Worm (Caenorhabditis elegans): ENCODE measurements around the gene T22G5.3.
A peak's percentile ranks its signal among the peaks of the same experiment; 100 is the strongest.

The T22G5.3 gene

ce11 chrV:13878226-13878625 lies 2.5 kb upstream of the T22G5.3 start (continued):
- TF ChIP-seq F37D6.2 (tag; optimal IDR thresholded peaks at IDR 0.05) (no peak), snpc-4 (tag; optimal IDR thresholded peaks at IDR 0.05) (no peak), lin-29 (GFP tag; IDR thresholded peaks at IDR 0.05) (no peak), dmd-6 (GFP tag; IDR thresholded peaks at IDR 0.05) (peak; percentile 82), ceh-62 (tag; optimal IDR thresholded peaks at IDR 0.05) (no peak), lin-13 (GFP tag; optimal IDR thresholded peaks at IDR 0.05) (peak; percentile 7), nhr-48 (tag; optimal IDR thresholded peaks at IDR 0.05) (peak; percentile 28), egl-43 (GFP tag; IDR thresholded peaks at IDR 0.05) (no peak), attf-4 (tag; optimal IDR thresholded peaks at IDR 0.05) (no peak)

- no peak for TF ChIP-seq snpc-1.2 (GFP tag; IDR thresholded peaks at IDR 0.05)
- no peak for TF ChIP-seq ZK337.2 (GFP tag; IDR thresholded peaks at IDR 0.05)
- no peak for TF ChIP-seq ctbp-1 (GFP tag; IDR thresholded peaks at IDR 0.05)
- no peak for TF ChIP-seq D1046.2 (GFP tag; IDR thresholded peaks at IDR 0.05)
- TF ChIP-seq zag-1 (tag; optimal IDR thresholded peaks at IDR 0.05): no peak
- TF ChIP-seq madf-9 (GFP tag; conservative IDR thresholded peaks at IDR 0.05): no peak
- TF ChIP-seq ztf-7 (tag; optimal IDR thresholded peaks at IDR 0.05): no peak
- TF ChIP-seq mxl-3 (GFP tag; optimal IDR thresholded peaks at IDR 0.05): no peak
- TF ChIP-seq fkh-10 (GFP tag; optimal IDR thresholded peaks at IDR 0.05): no peak
- no peak for TF ChIP-seq hmg-1.1 (GFP tag; IDR thresholded peaks at IDR 0.05)
- TF ChIP-seq attf-4 (tag; optimal IDR thresholded peaks at IDR 0.05): no peak
- TF ChIP-seq lin-38 (GFP tag; IDR thresholded peaks at IDR 0.05): no peak
- TF ChIP-seq nhr-11 (tag; optimal IDR thresholded peaks at IDR 0.05): no peak
- TF ChIP-seq saeg-2 (GFP tag; IDR thresholded peaks at IDR 0.05): no peak
- no peak for TF ChIP-seq aly-2 (tag; optimal IDR thresholded peaks at IDR 0.05)
- TF ChIP-seq nhr-6 (tag; optimal IDR thresholded peaks at IDR 0.05): peak; percentile 31
- TF ChIP-seq egl-27 (tag; optimal IDR thresholded peaks at IDR 0.05): no peak
- no peak for TF ChIP-seq unc-39 (tag; optimal IDR thresholded peaks at IDR 0.05)
- no peak for TF ChIP-seq lsy-2 (tag; optimal IDR thresholded peaks at IDR 0.05)
- TF ChIP-seq cey-2 (tag; optimal IDR thresholded peaks at IDR 0.05; ENCODE audit: borderline replicate concordance, insufficient read depth): no peak
- TF ChIP-seq F44E2.7 (GFP tag; IDR thresholded peaks at IDR 0.05): no peak
- no peak for TF ChIP-seq R02D3.7 (tag; optimal IDR thresholded peaks at IDR 0.05)
- TF ChIP-seq Y75B8A.6 (GFP tag; IDR thresholded peaks at IDR 0.05): no peak
- TF ChIP-seq hif-1 (tag; optimal IDR thresholded peaks at IDR 0.05): no peak
- TF ChIP-seq nhr-102 (tag; optimal IDR thresholded peaks at IDR 0.05): no peak
- TF ChIP-seq daf-16 (GFP tag; optimal IDR thresholded peaks at IDR 0.05): no peak
- TF ChIP-seq daf-16 (tag; optimal IDR thresholded peaks at IDR 0.05): peak; percentile 79
- TF ChIP-seq php-3 (GFP tag; IDR thresholded peaks at IDR 0.05): peak; percentile 62; the same call in 1 of the 2 replicates
- no peak for TF ChIP-seq zip-2 (tag; optimal IDR thresholded peaks at IDR 0.05)
- TF ChIP-seq mdt-29 (GFP tag; IDR thresholded peaks at IDR 0.05): no peak
- no peak for TF ChIP-seq F10B5.3 (tag; optimal IDR thresholded peaks at IDR 0.05)
- peak in 1 of 2 experiments; percentile 39 for TF ChIP-seq unc-62 (GFP tag; optimal IDR thresholded peaks at IDR 0.05 in 1 of 2)
- no peak for TF ChIP-seq unc-62 (tag; optimal IDR thresholded peaks at IDR 0.05)
- no peak for TF ChIP-seq nhr-76 (tag; optimal IDR thresholded peaks at IDR 0.05)
- no peak for TF ChIP-seq dmd-9 (GFP tag; IDR thresholded peaks at IDR 0.05)
- no peak for TF ChIP-seq ceh-20 (GFP tag; IDR thresholded peaks at IDR 0.05)
- no peak for TF ChIP-seq ceh-44 (GFP tag; IDR thresholded peaks at IDR 0.05)
- no peak for TF ChIP-seq daf-19 (GFP tag; conservative IDR thresholded peaks at IDR 0.05)
- TF ChIP-seq pqm-1 (tag; optimal IDR thresholded peaks at IDR 0.05): peak; percentile 70
- TF ChIP-seq lir-3 (tag; optimal IDR thresholded peaks at IDR 0.05): no peak
- TF ChIP-seq unc-130 (GFP tag; optimal IDR thresholded peaks at IDR 0.05): no peak
- TF ChIP-seq F49E8.2 (tag; optimal IDR thresholded peaks at IDR 0.05; ENCODE audit: borderline replicate concordance): no peak
- TF ChIP-seq nhr-237 (tag; optimal IDR thresholded peaks at IDR 0.05): no peak
- no peak for TF ChIP-seq ceh-82 (tag; optimal IDR thresholded peaks at IDR 0.05)
- no peak for TF ChIP-seq ztf-11 (tag; optimal IDR thresholded peaks at IDR 0.05)
Observed at ce11 chrV:13879241-13879640, 1.5 kb upstream of the T22G5.3 start, which contains the start of gene lbp-7. lbp-7 (plus strand) TSS chrV:13879552.
